Worm (Caenorhabditis elegans): ENCODE results near the gene nos-3.
A peak's percentile ranks its signal among the peaks of the same experiment; 100 is the strongest.

Gene nos-3

DNA sequence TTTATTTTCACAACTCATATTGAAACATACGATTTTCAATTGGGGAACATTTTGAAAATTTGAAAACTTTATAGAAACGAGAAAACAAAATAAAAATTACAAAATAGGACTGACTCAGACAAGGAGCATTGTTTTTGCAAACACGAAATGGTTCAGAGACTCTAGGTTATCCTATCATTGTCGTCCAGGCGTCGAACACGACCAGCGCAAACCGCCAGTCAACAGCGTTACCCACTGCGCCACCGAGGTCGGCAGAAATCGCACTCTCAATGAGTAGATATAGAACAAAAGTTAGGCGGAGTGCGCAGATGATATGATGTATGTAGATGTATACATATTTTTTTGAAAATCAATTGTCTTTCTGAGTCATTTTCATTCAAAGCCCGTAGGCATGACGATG, 28.5 kb downstream of the nos-3 start (continued):
- TF ChIP-seq ztf-4 (tag; optimal IDR thresholded peaks at IDR 0.05) (peak; percentile 42), ama-1 (optimal IDR thresholded peaks at IDR 0.05) (no peak), skn-1 (tag; optimal IDR thresholded peaks at IDR 0.05) (peak; percentile 22), egl-5 (tag; optimal IDR thresholded peaks at IDR 0.05) (no peak), nhr-77 (tag; optimal IDR thresholded peaks at IDR 0.05) (no peak), snpc-4 (tag; optimal IDR thresholded peaks at IDR 0.05) (peak; percentile 27), tbx-2 (tag; optimal IDR thresholded peaks at IDR 0.05) (peak; percentile 40), unc-62 (GFP tag; optimal IDR thresholded peaks at IDR 0.05) (no peak), fkh-10 (GFP tag; optimal IDR thresholded peaks at IDR 0.05) (no peak), elt-3 (tag; optimal IDR thresholded peaks at IDR 0.05) (no peak), fos-1 (tag; optimal IDR thresholded peaks at IDR 0.05) (no peak), nhr-25 (tag; optimal IDR thresholded peaks at IDR 0.05) (peak; percentile 57), pqm-1 (tag; optimal IDR thresholded peaks at IDR 0.05) (no peak), nhr-28 (tag; optimal IDR thresholded peaks at IDR 0.05) (no peak), lin-39 (tag; optimal IDR thresholded peaks at IDR 0.05) (peak; percentile 39), ceh-82 (tag; optimal IDR thresholded peaks at IDR 0.05) (no peak), nfya-1 (tag; optimal IDR thresholded peaks at IDR 0.05; ENCODE audit: insufficient read depth) (peak; percentile 60), ceh-9 (tag; optimal IDR thresholded peaks at IDR 0.05) (no peak), lsy-12 (tag; optimal IDR thresholded peaks at IDR 0.05) (peak; percentile 77), ztf-11 (tag; optimal IDR thresholded peaks at IDR 0.05) (no peak), nhr-76 (tag; optimal IDR thresholded peaks at IDR 0.05) (no peak)

DNA sequence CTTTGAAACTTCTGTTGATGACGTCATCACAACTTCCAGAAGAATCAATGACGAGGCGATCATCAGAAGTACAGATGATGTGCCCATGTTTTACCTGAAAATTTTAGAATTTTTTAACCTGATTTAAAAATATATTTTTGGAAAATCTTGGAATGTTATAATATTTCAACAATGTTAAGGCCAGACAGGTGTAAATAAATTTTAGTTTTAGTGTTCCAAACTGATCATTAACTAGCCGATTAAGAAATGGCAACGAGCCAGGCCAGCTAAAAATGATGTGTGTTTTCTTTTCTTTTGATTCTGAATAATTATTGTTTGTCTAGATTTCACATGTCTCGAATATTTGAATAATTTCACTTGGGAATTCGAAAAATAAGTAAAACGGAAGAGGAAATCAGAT, 29.7 kb downstream of the nos-3 start, which contains the start of gene T10B9.9:
TSS of gene T10B9.9 (minus strand) at position 101 of the 400 bp plus-strand sequence.
- no peak for TF ChIP-seq mdl-1 (tag; optimal IDR thresholded peaks at IDR 0.05)
- TF ChIP-seq pqm-1 (tag; optimal IDR thresholded peaks at IDR 0.05) = no peak
- TF ChIP-seq nhr-25 (tag; optimal IDR thresholded peaks at IDR 0.05) = no peak
- TF ChIP-seq jun-1 (tag; optimal IDR thresholded peaks at IDR 0.05) = no peak
- TF ChIP-seq eor-1 (tag; optimal IDR thresholded peaks at IDR 0.05) = no peak
- no peak for TF ChIP-seq egl-27 (tag; optimal IDR thresholded peaks at IDR 0.05)
- TF ChIP-seq ceh-16 (tag; optimal IDR thresholded peaks at IDR 0.05) = no peak
- TF ChIP-seq fkh-2 (tag; optimal IDR thresholded peaks at IDR 0.05) = no peak
- no peak for TF ChIP-seq skn-1 (tag; optimal IDR thresholded peaks at IDR 0.05)
- no peak for TF ChIP-seq ztf-11 (tag; optimal IDR thresholded peaks at IDR 0.05)
- TF ChIP-seq snpc-4 (tag; optimal IDR thresholded peaks at IDR 0.05) = no peak
- no peak for TF ChIP-seq aly-2 (tag; optimal IDR thresholded peaks at IDR 0.05)
- TF ChIP-seq ama-1 (optimal IDR thresholded peaks at IDR 0.05) = no peak
- TF ChIP-seq fkh-10 (GFP tag; optimal IDR thresholded peaks at IDR 0.05) = no peak
- no peak for TF ChIP-seq lin-39 (tag; optimal IDR thresholded peaks at IDR 0.05)

DNA sequence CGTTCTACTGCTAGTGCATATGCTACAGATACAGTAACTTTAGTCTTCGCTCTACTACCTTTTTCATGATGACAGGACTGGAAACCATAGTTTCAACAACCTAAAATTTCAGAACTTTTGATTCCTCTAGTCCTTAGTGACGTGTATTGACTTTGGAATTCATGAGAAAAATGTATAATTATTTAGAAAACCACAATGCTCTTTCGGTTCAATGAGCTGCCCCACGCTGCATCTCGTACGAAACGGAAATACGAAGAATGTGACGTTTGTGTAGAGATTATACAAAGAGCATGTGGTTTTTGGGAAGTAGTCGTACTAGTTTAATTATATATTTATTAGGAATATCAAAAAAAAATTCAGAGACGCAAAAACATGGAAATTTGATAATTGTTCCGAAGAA, 32.4 kb downstream of the nos-3 start:
- TF ChIP-seq nhr-11 (tag; optimal IDR thresholded peaks at IDR 0.05) (peak; percentile 75), elt-3 (tag; optimal IDR thresholded peaks at IDR 0.05) (no peak), fkh-10 (GFP tag; optimal IDR thresholded peaks at IDR 0.05) (no peak)

DNA sequence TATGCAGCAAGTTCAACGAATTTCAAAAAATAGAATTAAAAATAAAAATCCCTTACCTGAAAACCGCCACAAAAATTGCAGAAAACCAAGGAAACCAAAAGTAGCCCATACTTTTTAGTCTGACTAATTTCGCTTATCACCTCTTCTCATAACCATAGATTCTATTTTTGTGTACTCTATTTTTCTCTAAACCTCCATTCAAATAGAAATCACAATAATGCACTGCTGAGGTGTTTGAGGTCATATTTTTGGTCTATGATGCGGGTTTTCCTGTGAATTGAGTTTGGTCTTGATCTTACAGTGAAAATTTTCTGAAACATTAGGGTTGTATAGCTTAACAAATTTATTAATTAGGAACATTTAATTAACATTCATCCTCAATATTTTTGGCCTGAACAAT, 35.7 kb downstream of the nos-3 start, which contains the start of gene cyp-13A1:
TSS of gene cyp-13A1 (minus strand) at position 156 of the 400 bp plus-strand sequence.
- TF ChIP-seq pqm-1 (tag; optimal IDR thresholded peaks at IDR 0.05) = peak; percentile 76
- peak; percentile 70 for TF ChIP-seq pha-4 (tag; optimal IDR thresholded peaks at IDR 0.05)
- TF ChIP-seq elt-2 (tag; optimal IDR thresholded peaks at IDR 0.05) = peak; percentile 38
- no peak for TF ChIP-seq ztf-11 (tag; optimal IDR thresholded peaks at IDR 0.05)

DNA sequence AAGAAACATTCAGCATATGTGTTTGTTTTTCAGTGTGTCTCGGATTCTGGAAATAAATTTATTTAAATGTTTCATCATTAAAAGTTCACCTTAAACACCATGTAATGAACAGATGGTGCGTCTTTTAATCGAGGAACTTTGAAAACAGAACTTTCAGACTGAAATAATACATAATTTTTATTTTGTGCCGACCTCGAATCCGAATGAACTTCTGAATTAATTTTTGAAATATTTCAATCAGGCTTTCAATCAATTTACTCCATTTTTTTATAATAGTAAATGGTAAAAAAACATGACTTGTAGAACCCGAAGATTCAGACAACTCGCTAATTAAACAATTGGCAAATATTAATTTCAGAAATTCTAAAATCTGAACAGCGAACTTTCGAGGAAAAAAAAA, 36.2 kb downstream of the nos-3 start, which contains the start of gene T10B9.14:
TSS of gene T10B9.14 (minus strand) at position 101 of the 400 bp plus-strand sequence.
- TF ChIP-seq ztf-11 (tag; optimal IDR thresholded peaks at IDR 0.05) (no peak), unc-39 (tag; optimal IDR thresholded peaks at IDR 0.05) (no peak), eor-1 (tag; optimal IDR thresholded peaks at IDR 0.05) (no peak), nhr-23 (tag; optimal IDR thresholded peaks at IDR 0.05) (no peak), tbx-2 (tag; optimal IDR thresholded peaks at IDR 0.05) (no peak), elt-3 (tag; optimal IDR thresholded peaks at IDR 0.05) (no peak), ama-1 (optimal IDR thresholded peaks at IDR 0.05) (no peak), fos-1 (tag; optimal IDR thresholded peaks at IDR 0.05) (no peak), snpc-4 (tag; optimal IDR thresholded peaks at IDR 0.05) (no peak), nhr-67 (tag; optimal IDR thresholded peaks at IDR 0.05) (no peak), nhr-25 (tag; optimal IDR thresholded peaks at IDR 0.05) (no peak), R02D3.7 (tag; optimal IDR thresholded peaks at IDR 0.05) (no peak), skn-1 (tag; optimal IDR thresholded peaks at IDR 0.05) (no peak), mdl-1 (tag; optimal IDR thresholded peaks at IDR 0.05) (no peak), pha-4 (tag; optimal IDR thresholded peaks at IDR 0.05) (no peak), nhr-77 (tag; optimal IDR thresholded peaks at IDR 0.05) (no peak), sea-2 (GFP tag; optimal IDR thresholded peaks at IDR 0.05) (no peak), ztf-4 (tag; optimal IDR thresholded peaks at IDR 0.05) (no peak), ZK546.5 (tag; optimal IDR thresholded peaks at IDR 0.05) (no peak)
